Worm (Caenorhabditis elegans) whole organism, young adult: ENCODE results near the gene clec-199.

ENCODE experiments used
- D2030.7 ChIP-seq: fragments of 200-800 bp; sonication (Bioruptor generic); IDR thresholded peaks from 2 replicates; pipeline ENCODE4 v1.3.6; 2022; ENCODE audit warnings: missing genetic modification reagents, missing genetic modification characterization, missing compliant biosample characterization
- F33H1.4 ChIP-seq: fragments of 200-800 bp; sonication (Bioruptor generic); IDR thresholded peaks from 2 replicates; pipeline ENCODE4 v1.3.6; 2022; ENCODE audit warnings: missing genetic modification reagents, missing genetic modification characterization, missing compliant biosample characterization
- K11D2.4 ChIP-seq: fragments of 200-800 bp; sonication (Bioruptor generic); IDR thresholded peaks from 2 replicates; pipeline ENCODE4 v1.3.6; 2022; ENCODE audit warnings: missing genetic modification reagents, missing genetic modification characterization, missing compliant biosample characterization
- T07F8.4 ChIP-seq: sonication (generic microtip); optimal IDR thresholded peaks from 2 replicates; lab custom pipeline; 2016; ENCODE audit warnings: mild to moderate bottlenecking, missing genetic modification characterization, moderate library complexity, missing compliant biosample characterization
- Y79H2A.3 ChIP-seq: fragments of 200-800 bp; sonication (Bioruptor generic); conservative IDR thresholded peaks from 2 replicates; pipeline ENCODE4 v1.3.6; 2022; ENCODE audit warnings: missing genetic modification reagents, missing genetic modification characterization, missing compliant biosample characterization
- Y95B8A.8 ChIP-seq: fragments of 200-800 bp; sonication (Bioruptor generic); IDR thresholded peaks from 2 replicates; pipeline ENCODE4 v1.3.6; 2022; ENCODE audit warnings: missing genetic modification reagents, missing genetic modification characterization, missing compliant biosample characterization
- aptf-2 ChIP-seq: fragments of 200-800 bp; sonication (Bioruptor generic); conservative IDR thresholded peaks from 2 replicates; pipeline ENCODE4 v1.3.6; 2022; ENCODE audit warnings: missing genetic modification reagents, missing genetic modification characterization, missing compliant biosample characterization
- ceh-91 ChIP-seq: fragments of 200-800 bp; sonication (Bioruptor generic); IDR thresholded peaks from 2 replicates; pipeline ENCODE4 v1.3.6; 2022; ENCODE audit warnings: missing genetic modification reagents, missing genetic modification characterization, missing compliant biosample characterization
- die-1 ChIP-seq: sonication (generic microtip); optimal IDR thresholded peaks from 2 replicates; lab custom pipeline; 2016; ENCODE audit warnings: missing genotype, mild to moderate bottlenecking, missing genetic modification characterization, missing compliant biosample characterization
- dpff-1 ChIP-seq: sonication (generic microtip); optimal IDR thresholded peaks from 2 replicates; lab custom pipeline; 2017; ENCODE audit warnings: mild to moderate bottlenecking, missing genetic modification characterization, missing compliant biosample characterization
- egl-18 ChIP-seq: fragments of 200-800 bp; sonication (Bioruptor generic); IDR thresholded peaks from 2 replicates; pipeline ENCODE4 v1.3.6; 2022; ENCODE audit warnings: missing genetic modification reagents, missing genetic modification characterization, missing compliant biosample characterization
- egl-44 ChIP-seq: fragments of 200-800 bp; sonication (Bioruptor generic); IDR thresholded peaks from 2 replicates; pipeline ENCODE4 v1.3.6; 2022; ENCODE audit warnings: missing genetic modification reagents, missing genetic modification characterization, missing compliant biosample characterization
- egrh-3 ChIP-seq: fragments of 200-800 bp; sonication (Bioruptor generic); IDR thresholded peaks from 2 replicates; pipeline ENCODE4 v1.3.6; 2022; ENCODE audit warnings: missing genetic modification reagents, missing genetic modification characterization, missing compliant biosample characterization
- gei-17 ChIP-seq: fragments of 200-800 bp; sonication (Bioruptor generic); optimal IDR thresholded peaks from 2 replicates; lab custom pipeline; 2018; ENCODE audit warnings: mild to moderate bottlenecking, missing genetic modification characterization, missing compliant biosample characterization
- hmg-1.2 ChIP-seq: fragments of 200-800 bp; sonication (Bioruptor generic); IDR thresholded peaks from 2 replicates; pipeline ENCODE4 v1.3.6; 2022; ENCODE audit warnings: missing genetic modification reagents, missing genetic modification characterization, missing compliant biosample characterization
- hsf-1 ChIP-seq: fragments of 200-800 bp; sonication (Bioruptor generic); IDR thresholded peaks from 2 replicates; pipeline ENCODE4 v1.3.6; 2022; ENCODE audit warnings: missing genetic modification reagents, missing genetic modification characterization, missing compliant biosample characterization
- let-607 ChIP-seq, 2 experiments: fragments of 200-800 bp in 1 of 2; sonication (Bioruptor generic) in 1 of 2; sonication (generic microtip) in 1 of 2; optimal IDR thresholded peaks; 2 replicates each; lab custom pipeline; 2016 to 2018; ENCODE audit warnings: mild to moderate bottlenecking in 2 of 2, missing compliant biosample characterization in 2 of 2, missing genetic modification characterization in 2 of 2, moderate library complexity in 2 of 2, missing genotype in 1 of 2
- lin-40 ChIP-seq: sonication (generic microtip); optimal IDR thresholded peaks from 2 replicates; lab custom pipeline; 2016; ENCODE audit warnings: missing genetic modification characterization, mild to moderate bottlenecking, missing compliant biosample characterization, missing genotype, missing genetic modification reagents
- lsy-27 ChIP-seq: sonication (generic microtip); optimal IDR thresholded peaks from 2 replicates; lab custom pipeline; 2017; ENCODE audit warnings: missing genetic modification characterization, mild to moderate bottlenecking, missing compliant biosample characterization, antibody characterized with exemption, missing genotype, borderline replicate concordance; ENCODE audit not compliant: insufficient read depth
- madf-3 ChIP-seq: fragments of 200-800 bp; sonication (Bioruptor generic); IDR thresholded peaks from 2 replicates; pipeline ENCODE4 v1.3.6; 2022; ENCODE audit warnings: missing genetic modification reagents, missing genetic modification characterization, missing compliant biosample characterization
- nfya-2 ChIP-seq: fragments of 200-800 bp; sonication (Bioruptor generic); IDR thresholded peaks from 2 replicates; pipeline ENCODE4 v1.3.6; 2022; ENCODE audit warnings: missing genetic modification reagents, missing genetic modification characterization, missing compliant biosample characterization
- nfyb-1 ChIP-seq: fragments of 200-800 bp; sonication (Bioruptor generic); IDR thresholded peaks from 2 replicates; pipeline ENCODE4 v1.3.6; 2022; ENCODE audit warnings: missing genetic modification reagents, missing genetic modification characterization, missing compliant biosample characterization
- nhr-80 ChIP-seq: sonication (generic microtip); optimal IDR thresholded peaks from 2 replicates; lab custom pipeline; 2016; ENCODE audit warnings: missing genetic modification characterization, missing compliant biosample characterization
- pha-4 ChIP-seq: fragments of 150-350 bp; sonication (generic microtip); optimal IDR thresholded peaks from 2 replicates; lab custom pipeline; 2014; ENCODE audit warnings: missing biosample characterization, missing genetic modification reagents, missing genetic modification characterization
- snpc-4 ChIP-seq, 5 experiments: fragments of 150-350 bp in 1 of 5; sonication (generic microtip) in 4 of 5; optimal IDR thresholded peaks; 2 replicates each; lab custom pipeline; 2014 to 2018; ENCODE audit warnings: missing genetic modification characterization in 5 of 5, missing biosample characterization in 3 of 5, antibody characterized with exemption in 2 of 5, mild to moderate bottlenecking in 2 of 5, missing compliant biosample characterization in 2 of 5, missing genotype in 2 of 5, moderate library complexity in 2 of 5, missing genetic modification reagents in 1 of 5
- somi-1 ChIP-seq: fragments of 200-800 bp; sonication (Bioruptor generic); optimal IDR thresholded peaks from 2 replicates; lab custom pipeline; 2018; ENCODE audit warnings: mild to moderate bottlenecking, missing genetic modification characterization, missing compliant biosample characterization
- tbp1 ChIP-seq: fragments of 200-800 bp; sonication (Bioruptor generic); optimal IDR thresholded peaks from 2 replicates; lab custom pipeline; 2018; ENCODE audit warnings: mild to moderate bottlenecking, missing genetic modification characterization, missing compliant biosample characterization
- unc-130 ChIP-seq: sonication (generic microtip); optimal IDR thresholded peaks from 2 replicates; lab custom pipeline; 2016; ENCODE audit warnings: missing genetic modification reagents, missing genetic modification characterization, missing compliant biosample characterization
- unc-62 ChIP-seq: fragments of 150-350 bp; optimal IDR thresholded peaks from 2 replicates; lab custom pipeline; 2014; ENCODE audit warnings: missing biosample characterization, missing genetic modification reagents, missing genetic modification characterization
- xnd-1 ChIP-seq: sonication (generic microtip); optimal IDR thresholded peaks from 2 replicates; lab custom pipeline; 2016; ENCODE audit warnings: missing genotype, missing genetic modification reagents, missing genetic modification characterization, missing compliant biosample characterization
- zfh-2 ChIP-seq: fragments of 200-800 bp; sonication (Bioruptor generic); conservative IDR thresholded peaks from 2 replicates; pipeline ENCODE4 v1.3.6; 2022; ENCODE audit warnings: missing genetic modification reagents, missing genetic modification characterization, missing compliant biosample characterization
- zim-3 ChIP-seq: sonication (generic microtip); optimal IDR thresholded peaks from 2 replicates; lab custom pipeline; 2017; ENCODE audit warnings: mild to moderate bottlenecking, missing genetic modification characterization, moderate library complexity, missing compliant biosample characterization
- ztf-18 ChIP-seq: sonication (generic microtip); optimal IDR thresholded peaks from 2 replicates; lab custom pipeline; 2016; ENCODE audit warnings: missing genotype, mild to moderate bottlenecking, missing genetic modification characterization, missing compliant biosample characterization
- ztf-28 ChIP-seq: fragments of 200-800 bp; sonication (Bioruptor generic); IDR thresholded peaks from 2 replicates; pipeline ENCODE4 v1.3.6; 2022; ENCODE audit warnings: missing genetic modification reagents, missing genetic modification characterization, missing compliant biosample characterization

The clec-199 gene

DNA sequence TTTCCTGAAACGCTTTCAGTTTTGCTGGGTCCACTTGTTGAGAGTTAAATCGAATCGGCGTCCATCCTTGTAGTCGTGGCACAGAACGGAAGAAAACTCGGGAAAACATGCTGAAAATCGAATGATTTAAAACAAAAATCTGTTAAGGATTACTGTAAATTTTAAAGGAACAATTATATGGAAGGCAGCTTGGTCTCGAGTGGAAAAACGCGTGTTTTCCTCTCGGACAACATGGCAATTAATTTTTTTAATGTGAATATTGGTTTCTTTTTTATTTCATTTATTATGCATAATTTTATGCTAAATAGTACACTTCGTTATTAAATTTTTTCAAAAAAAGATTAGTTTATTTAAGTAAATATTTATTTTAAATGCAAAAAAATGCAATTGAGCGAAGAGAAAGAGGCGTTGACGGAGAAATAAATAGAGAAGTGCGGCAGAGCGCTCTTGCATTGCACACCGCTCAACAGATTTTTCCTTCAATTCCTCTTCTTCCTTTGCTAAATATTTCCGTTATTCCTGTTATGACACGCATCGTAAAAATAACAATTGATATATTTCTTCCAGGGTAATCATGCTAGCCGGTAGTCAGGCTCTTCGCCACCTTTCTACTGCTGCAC lies 28.5 kb downstream of the clec-199 start, which contains the start of the genes C30H6.9 and dlat-2 (continued):
- TF ChIP-seq Y79H2A.3 (GFP tag; lab: Robert Waterston, UW) (no peak), T07F8.4 (tag; lab: Kevin White, UChicago) (no peak), aptf-2 (no peak), hsf-1 (GFP tag; lab: Robert Waterston, UW) (no peak), ztf-28 (GFP tag; lab: Robert Waterston, UW) (no peak), unc-130 (no peak), D2030.7 (GFP tag; lab: Robert Waterston, UW) (peak; percentile 41; the same call in 1 of the 2 replicates), lin-40 (tag; lab: Kevin White, UChicago) (no peak), tbp1 (peak; percentile 11), snpc-4 (GFP tag; optimal IDR thresholded peaks at IDR 0.05; lab: Kevin White, UChicago) (peak; percentile 24), snpc-4 (tag; optimal IDR thresholded peaks at IDR 0.05; lab: Kevin White, UChicago) (peak in 3 of 4 experiments; percentile 72 to 84 (median 83)), xnd-1 (peak; percentile 38), madf-3 (GFP tag; lab: Robert Waterston, UW) (no peak), gei-17 (GFP tag; lab: Kevin White, UChicago) (no peak), Y95B8A.8 (no peak), F33H1.4 (GFP tag; lab: Robert Waterston, UW) (peak; percentile 80), somi-1 (GFP tag; lab: Kevin White, UChicago) (no peak), nfyb-1 (no peak)

DNA sequence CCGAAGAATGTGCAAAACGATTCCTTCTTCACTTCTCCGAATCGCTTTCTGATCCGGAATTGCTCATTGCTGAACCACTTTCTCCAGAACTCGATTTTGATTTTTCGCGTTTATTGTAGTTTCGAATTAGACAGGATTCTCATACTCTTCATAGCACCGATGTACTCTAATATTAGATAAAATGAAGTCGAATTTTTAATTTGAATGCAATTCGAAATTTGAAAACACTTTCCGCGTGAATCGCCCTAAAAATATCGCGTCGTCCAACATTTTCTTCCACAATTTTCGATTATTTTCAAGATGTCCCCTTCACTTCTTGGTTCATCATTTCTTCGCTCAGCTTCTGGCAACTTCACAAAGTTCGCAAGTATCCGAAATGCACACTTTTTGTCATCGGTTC lies 30.3 kb downstream of the clec-199 start, which contains the start of gene C30H6.8:
TSS of gene C30H6.8 (plus strand) at position 301 of the 400 bp plus-strand sequence.
- no peak for TF ChIP-seq K11D2.4 (GFP tag; lab: Robert Waterston, UW)
- no peak for TF ChIP-seq let-607 (tag; optimal IDR thresholded peaks at IDR 0.05; lab: Kevin White, UChicago)
- no peak for TF ChIP-seq hmg-1.2 (GFP tag; lab: Robert Waterston, UW)
- TF ChIP-seq nhr-80 (tag; lab: Kevin White, UChicago) = no peak
- no peak for TF ChIP-seq pha-4
- TF ChIP-seq lsy-27 (tag; lab: Kevin White, UChicago) = no peak
- TF ChIP-seq egl-44 (GFP tag; lab: Robert Waterston, UW) = no peak
- TF ChIP-seq nfya-2 (GFP tag; lab: Robert Waterston, UW) = no peak
- no peak for TF ChIP-seq ceh-91 (GFP tag; lab: Robert Waterston, UW)
- TF ChIP-seq unc-130 = no peak
- TF ChIP-seq D2030.7 (GFP tag; lab: Robert Waterston, UW) = no peak
- TF ChIP-seq dpff-1 (tag; lab: Kevin White, UChicago) = no peak
- no peak for TF ChIP-seq egrh-3 (GFP tag; lab: Robert Waterston, UW)

DNA sequence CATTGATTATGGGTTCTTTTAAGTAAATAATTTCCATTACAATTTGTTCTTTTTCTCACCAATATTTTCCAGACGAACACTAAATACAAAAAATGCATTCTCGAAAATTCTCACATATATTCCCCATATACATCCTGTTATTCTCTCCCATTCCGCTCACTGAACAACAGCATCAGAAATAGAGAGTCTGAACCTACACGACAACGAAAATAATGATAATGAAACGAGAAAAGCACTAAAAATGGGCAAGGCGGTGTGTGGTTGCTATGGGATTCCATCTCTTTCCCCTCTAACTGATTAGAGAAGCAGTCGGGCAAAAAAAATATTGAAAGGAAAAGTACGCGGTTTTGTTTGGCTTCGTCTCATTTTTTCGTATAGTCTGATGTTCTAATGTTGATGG lies 31.4 kb downstream of the clec-199 start, which contains the start of gene C30H6.12:
TSS of gene C30H6.12 (plus strand) at position 301 of the 400 bp plus-strand sequence.
- TF ChIP-seq egl-18 (GFP tag; lab: Robert Waterston, UW) = no peak
- no peak for TF ChIP-seq zfh-2 (GFP tag; lab: Robert Waterston, UW)
- no peak for TF ChIP-seq madf-3 (GFP tag; lab: Robert Waterston, UW)
- no peak for TF ChIP-seq zim-3 (tag; lab: Kevin White, UChicago)
- TF ChIP-seq Y95B8A.8 = no peak
- no peak for TF ChIP-seq let-607 (tag; optimal IDR thresholded peaks at IDR 0.05; lab: Kevin White, UChicago)
- TF ChIP-seq unc-62 (GFP tag; lab: Kevin White, UChicago) = no peak
- TF ChIP-seq ztf-18 (tag; lab: Kevin White, UChicago) = no peak
- TF ChIP-seq lin-40 (tag; lab: Kevin White, UChicago) = no peak
- TF ChIP-seq die-1 (tag; lab: Kevin White, UChicago) = no peak
